Worm (Caenorhabditis elegans): ENCODE data around the gene pgph-2.

The pgph-2 gene

ce11 chrV:5746237-5746636 is 18.7 kb upstream of the pgph-2 start:
- TF ChIP-seq gmeb-2 (tag; optimal IDR thresholded peaks at IDR 0.05), result no peak
- TF ChIP-seq ama-1 (optimal IDR thresholded peaks at IDR 0.05), result no peak
- TF ChIP-seq lim-6 (tag; optimal IDR thresholded peaks at IDR 0.05), result no peak
- TF ChIP-seq dve-1 (tag; optimal IDR thresholded peaks at IDR 0.05), result no peak
- no peak for TF ChIP-seq pros-1 (tag; optimal IDR thresholded peaks at IDR 0.05)
- TF ChIP-seq pag-3 (tag; optimal IDR thresholded peaks at IDR 0.05; ENCODE audit: borderline replicate concordance), result no peak
- no peak for TF ChIP-seq ceh-19 (GFP tag; optimal IDR thresholded peaks at IDR 0.05)
- no peak for TF ChIP-seq nhr-232 (tag; optimal IDR thresholded peaks at IDR 0.05)
- TF ChIP-seq nfya-1 (tag; optimal IDR thresholded peaks at IDR 0.05), result no peak

- TF ChIP-seq unc-55 (GFP tag; optimal IDR thresholded peaks at IDR 0.05) (no peak), sox-2 (GFP tag; IDR thresholded peaks at IDR 0.05) (no peak), fkh-6 (tag; optimal IDR thresholded peaks at IDR 0.05) (no peak), ama-1 (optimal IDR thresholded peaks at IDR 0.05) (no peak), nhr-232 (tag; optimal IDR thresholded peaks at IDR 0.05) (no peak), pha-4 (tag; optimal IDR thresholded peaks at IDR 0.05) (no peak), hlh-8 (tag; optimal IDR thresholded peaks at IDR 0.05) (no peak), eyg-1 (tag; optimal IDR thresholded peaks at IDR 0.05) (no peak), K09A11.1 (tag; optimal IDR thresholded peaks at IDR 0.05; ENCODE audit: insufficient read depth) (no peak), gmeb-2 (tag; optimal IDR thresholded peaks at IDR 0.05) (no peak), hlh-30 (tag; optimal IDR thresholded peaks at IDR 0.05; ENCODE audit: insufficient read depth) (no peak), mec-3 (tag; optimal IDR thresholded peaks at IDR 0.05; ENCODE audit: borderline replicate concordance) (no peak), fkh-10 (GFP tag; optimal IDR thresholded peaks at IDR 0.05) (no peak), pqm-1 (tag; optimal IDR thresholded peaks at IDR 0.05) (no peak), T23F11.4 (GFP tag; optimal IDR thresholded peaks at IDR 0.05) (no peak), ceh-30 (tag; optimal IDR thresholded peaks at IDR 0.05) (no peak), tbx-2 (tag; optimal IDR thresholded peaks at IDR 0.05) (no peak), ahr-1 (tag; optimal IDR thresholded peaks at IDR 0.05) (no peak), F13H6.1 (tag; optimal IDR thresholded peaks at IDR 0.05) (no peak), ceh-31 (tag; optimal IDR thresholded peaks at IDR 0.05) (no peak)
These were observed 17.4 kb upstream of the pgph-2 start, which contains the start of gene acds-10 for ce11 chrV:5747519-5747918. Gene acds-10 (plus strand): TSS chrV:5747819.

- TF ChIP-seq unc-3 (GFP tag; conservative IDR thresholded peaks at IDR 0.05) (no peak), unc-3 (tag; optimal IDR thresholded peaks at IDR 0.05) (no peak), ztf-16 (tag; optimal IDR thresholded peaks at IDR 0.05) (no peak), ceh-19 (GFP tag; optimal IDR thresholded peaks at IDR 0.05) (no peak), npax-4 (tag; optimal IDR thresholded peaks at IDR 0.05) (no peak), unc-55 (GFP tag; optimal IDR thresholded peaks at IDR 0.05) (no peak)
These were observed 11.5 kb upstream of the pgph-2 start, which contains the start of gene pgph-1 for ce11 chrV:5753432-5753831. Gene pgph-1 (minus strand): TSS chrV:5753532.

ce11 chrV:5755203-5755693 is 9.7 kb upstream of the pgph-2 start, which contains the start of gene K09H11.11:
Gene K09H11.11 (minus strand): TSS chrV:5755253.
- peak; percentile 15 for TF ChIP-seq ceh-31 (tag; optimal IDR thresholded peaks at IDR 0.05)

ce11 chrV:5756193-5756592 is 8.7 kb upstream of the pgph-2 start, which contains the start of gene C53A3.3:
Gene C53A3.3 (plus strand): TSS chrV:5756493.
- TF ChIP-seq ceh-19 (GFP tag; optimal IDR thresholded peaks at IDR 0.05) (no peak), pha-2 (tag; optimal IDR thresholded peaks at IDR 0.05) (no peak), syd-9 (tag; optimal IDR thresholded peaks at IDR 0.05) (no peak), fkh-10 (GFP tag; optimal IDR thresholded peaks at IDR 0.05) (no peak), ceh-24 (tag; optimal IDR thresholded peaks at IDR 0.05) (no peak), unc-86 (tag; optimal IDR thresholded peaks at IDR 0.05) (no peak), pros-1 (tag; optimal IDR thresholded peaks at IDR 0.05) (no peak), Y22D7AL.16 (tag; optimal IDR thresholded peaks at IDR 0.05) (no peak)
